Comparison of ENCODE assay signal across 1 fruit fly cellular context in genomic region chrX:17799070-17799802, dm6.
A peak's percentile ranks its signal among the peaks of the same experiment; 100 is the strongest.
TF ChIP-seq lines count a peak whose summit lies in the region.

No protein-coding gene starts in this region.

TF ChIP-seq in whole organism, embryonic, 481 proteins besides CTCF, POLR2A, EP300 and RAD21 (continued from another document):
- TF ChIP-seq nerfin-1 (tag; optimal IDR thresholded peaks at IDR 0.05; lab: Kevin White, UChicago) (peak; percentile 46), chn (GFP tag; optimal IDR thresholded peaks at IDR 0.05; lab: Kevin White, UChicago) (no peak), CG34224 (GFP tag; IDR thresholded peaks at IDR 0.05; lab: Robert Waterston, UW; ENCODE audit: partially characterized antibody) (no peak), CG6683 (GFP tag; optimal IDR thresholded peaks at IDR 0.05; lab: Kevin White, UChicago) (no peak), CG17829 (tag; optimal IDR thresholded peaks at IDR 0.05; lab: Kevin White, UChicago) (peak; percentile 50), Abd-B (GFP tag; optimal IDR thresholded peaks at IDR 0.05; lab: Kevin White, UChicago) (peak; percentile 39), dmrt99B (tag; optimal IDR thresholded peaks at IDR 0.05; lab: Kevin White, UChicago) (peak; percentile 54), Dref (GFP tag; IDR thresholded peaks at IDR 0.05; lab: Robert Waterston, UW) (no peak), H2.0 (GFP tag; IDR thresholded peaks at IDR 0.05; lab: Robert Waterston, UW) (peak; percentile 31; the same call in 1 of the 2 replicates), CG18599 (GFP tag; optimal IDR thresholded peaks at IDR 0.05; lab: Kevin White, UChicago) (peak; percentile 32), tna (GFP tag; IDR thresholded peaks at IDR 0.05; lab: Robert Waterston, UW; ENCODE audit: partially characterized antibody) (no peak), lmd (GFP tag; IDR thresholded peaks at IDR 0.05; lab: Robert Waterston, UW) (peak; percentile 26; the same call in 1 of the 2 replicates), Dp (GFP tag; optimal IDR thresholded peaks at IDR 0.05; lab: Kevin White, UChicago) (no peak), Oli (tag; optimal IDR thresholded peaks at IDR 0.05; lab: Kevin White, UChicago) (peak; percentile 51), Tbp (GFP tag; optimal IDR thresholded peaks at IDR 0.05; lab: Kevin White, UChicago) (no peak), Hr78 (GFP tag; optimal IDR thresholded peaks at IDR 0.05; lab: Kevin White, UChicago) (no peak), CG10274 (GFP tag; optimal IDR thresholded peaks at IDR 0.05; lab: Kevin White, UChicago) (peak; percentile 89), klu (GFP tag; IDR thresholded peaks at IDR 0.05; lab: Robert Waterston, UW) (no peak), eyg (GFP tag; optimal IDR thresholded peaks at IDR 0.05; lab: Kevin White, UChicago) (no peak), fd96Cb (tag; optimal IDR thresholded peaks at IDR 0.05; lab: Kevin White, UChicago) (peak; percentile 39), ftz-f1 (GFP tag; optimal IDR thresholded peaks at IDR 0.05; lab: Kevin White, UChicago) (no peak), CG18262 (tag; optimal IDR thresholded peaks at IDR 0.05; lab: Kevin White, UChicago) (peak; percentile 66), CG3838 (GFP tag; optimal IDR thresholded peaks at IDR 0.05; lab: Kevin White, UChicago) (no peak), CG11093 (GFP tag; IDR thresholded peaks at IDR 0.05; lab: Robert Waterston, UW) (no peak), CG8089 (GFP tag; optimal IDR thresholded peaks at IDR 0.05; lab: Kevin White, UChicago) (no peak), zen (tag; optimal IDR thresholded peaks at IDR 0.05; lab: Kevin White, UChicago) (no peak), CG31388 (GFP tag; optimal IDR thresholded peaks at IDR 0.05; lab: Kevin White, UChicago) (no peak), Atf-2 (GFP tag; optimal IDR thresholded peaks at IDR 0.05; lab: Kevin White, UChicago) (no peak), CG2202 (tag; optimal IDR thresholded peaks at IDR 0.05; lab: Kevin White, UChicago) (no peak), CG1602 (GFP tag; optimal IDR thresholded peaks at IDR 0.05; lab: Kevin White, UChicago) (peak; percentile 8), CG15011 (GFP tag; optimal IDR thresholded peaks at IDR 0.05; lab: Kevin White, UChicago) (no peak), Hmr (GFP tag; optimal IDR thresholded peaks at IDR 0.05; lab: Kevin White, UChicago) (no peak), sd (tag; optimal IDR thresholded peaks at IDR 0.05; lab: Kevin White, UChicago) (no peak), MTF-1 (GFP tag; optimal IDR thresholded peaks at IDR 0.05; lab: Kevin White, UChicago; ENCODE audit: borderline replicate concordance) (no peak), Xrp1 (GFP tag; IDR thresholded peaks at IDR 0.05; lab: Robert Waterston, UW) (peak; percentile 47; the same call in 1 of the 2 replicates), sob (GFP tag; IDR thresholded peaks at IDR 0.05; lab: Robert Waterston, UW) (no peak), CG2712 (tag; optimal IDR thresholded peaks at IDR 0.05; lab: Kevin White, UChicago) (peak; percentile 64), odd (GFP tag; optimal IDR thresholded peaks at IDR 0.05; lab: Kevin White, UChicago) (no peak), Elba2 (GFP tag; optimal IDR thresholded peaks at IDR 0.05; lab: Kevin White, UChicago) (no peak), vnd (GFP tag; IDR thresholded peaks at IDR 0.05; lab: Robert Waterston, UW; ENCODE audit: partially characterized antibody) (no peak), da (GFP tag; optimal IDR thresholded peaks at IDR 0.05; lab: Kevin White, UChicago) (no peak), zfh2 (GFP tag; optimal IDR thresholded peaks at IDR 0.05; lab: Kevin White, UChicago) (no peak), twi (tag; optimal IDR thresholded peaks at IDR 0.05; lab: Kevin White, UChicago) (peak; percentile 20), scrt (GFP tag; optimal IDR thresholded peaks at IDR 0.05; lab: Kevin White, UChicago) (peak; percentile 16), CG30403 (GFP tag; optimal IDR thresholded peaks at IDR 0.05; lab: Kevin White, UChicago) (peak; percentile 16), Dfd (GFP tag; optimal IDR thresholded peaks at IDR 0.05; lab: Kevin White, UChicago) (no peak), crc (GFP tag; optimal IDR thresholded peaks at IDR 0.05; lab: Kevin White, UChicago) (no peak), CG14441 (GFP tag; IDR thresholded peaks at IDR 0.05; lab: Robert Waterston, UW) (no peak), hkb (optimal IDR thresholded peaks at IDR 0.05; lab: Kevin White, UChicago) (no peak), hkb (GFP tag; IDR thresholded peaks at IDR 0.05; lab: Robert Waterston, UW) (no peak), lola (GFP tag; optimal IDR thresholded peaks at IDR 0.05; lab: Kevin White, UChicago) (peak in 1 of 3 experiments; percentile 64), vvl (GFP tag; IDR thresholded peaks at IDR 0.05; lab: Robert Waterston, UW) (peak; percentile 62), vfl (GFP tag; optimal IDR thresholded peaks at IDR 0.05; lab: Kevin White, UChicago) (no peak), Opbp (GFP tag; IDR thresholded peaks at IDR 0.05; lab: Robert Waterston, UW; ENCODE audit: partially characterized antibody) (no peak), Nf-YA (GFP tag; IDR thresholded peaks at IDR 0.05; lab: Robert Waterston, UW) (no peak), CG1603 (tag; optimal IDR thresholded peaks at IDR 0.05; lab: Kevin White, UChicago) (peak; percentile 9), Xbp1 (GFP tag; optimal IDR thresholded peaks at IDR 0.05; lab: Kevin White, UChicago) (peak; percentile 15), stwl (tag; optimal IDR thresholded peaks at IDR 0.05; lab: Kevin White, UChicago) (no peak), lab (GFP tag; optimal IDR thresholded peaks at IDR 0.05; lab: Kevin White, UChicago) (peak; percentile 41), tx (GFP tag; optimal IDR thresholded peaks at IDR 0.05; lab: Kevin White, UChicago) (no peak), sug (tag; optimal IDR thresholded peaks at IDR 0.05; lab: Kevin White, UChicago) (no peak), sima (GFP tag; optimal IDR thresholded peaks at IDR 0.05; lab: Kevin White, UChicago) (no peak), fru (optimal IDR thresholded peaks at IDR 0.05; lab: Kevin White, UChicago) (no peak), CG2120 (GFP tag; optimal IDR thresholded peaks at IDR 0.05; lab: Kevin White, UChicago) (peak; percentile 7), CG32767 (GFP tag; IDR thresholded peaks at IDR 0.05; lab: Robert Waterston, UW) (0 out of 2 replicates have a peak, but pooled peaks have one; percentile 16), Hey (tag; optimal IDR thresholded peaks at IDR 0.05; lab: Kevin White, UChicago) (no peak), Lpt (GFP tag; optimal IDR thresholded peaks at IDR 0.05; lab: Kevin White, UChicago) (no peak), row (GFP tag; IDR thresholded peaks at IDR 0.05; lab: Robert Waterston, UW) (peak; percentile 71), PHDP (tag; optimal IDR thresholded peaks at IDR 0.05; lab: Kevin White, UChicago) (peak; percentile 42), CG8924 (tag; optimal IDR thresholded peaks at IDR 0.05; lab: Kevin White, UChicago) (peak; percentile 47), CG12942 (GFP tag; optimal IDR thresholded peaks at IDR 0.05; lab: Kevin White, UChicago) (no peak), unpg (GFP tag; optimal IDR thresholded peaks at IDR 0.05; lab: Kevin White, UChicago) (peak; percentile 44), Hr3 (GFP tag; optimal IDR thresholded peaks at IDR 0.05; lab: Kevin White, UChicago) (peak; percentile 3), Ets97D (GFP tag; optimal IDR thresholded peaks at IDR 0.05; lab: Kevin White, UChicago) (no peak), CG15479 (GFP tag; optimal IDR thresholded peaks at IDR 0.05; lab: Kevin White, UChicago) (peak; percentile 24), Spps (tag; optimal IDR thresholded peaks at IDR 0.05; lab: Kevin White, UChicago) (peak; percentile 4), Jarid2 (GFP tag; optimal IDR thresholded peaks at IDR 0.05; lab: Kevin White, UChicago) (no peak), tll (GFP tag; optimal IDR thresholded peaks at IDR 0.05; lab: Kevin White, UChicago) (no peak), CG13775 (GFP tag; optimal IDR thresholded peaks at IDR 0.05; lab: Kevin White, UChicago) (no peak), fd64A (GFP tag; optimal IDR thresholded peaks at IDR 0.05; lab: Kevin White, UChicago) (no peak), Aef1 (GFP tag; IDR thresholded peaks at IDR 0.05; lab: Robert Waterston, UW) (no peak), pnt (GFP tag; optimal IDR thresholded peaks at IDR 0.05; lab: Kevin White, UChicago) (no peak), Sox102F (GFP tag; optimal IDR thresholded peaks at IDR 0.05; lab: Kevin White, UChicago) (peak; percentile 23), CG4707 (GFP tag; optimal IDR thresholded peaks at IDR 0.05; lab: Kevin White, UChicago) (no peak), kay (GFP tag; optimal IDR thresholded peaks at IDR 0.05; lab: Kevin White, UChicago) (no peak), CG14710 (tag; optimal IDR thresholded peaks at IDR 0.05; lab: Kevin White, UChicago) (peak; percentile 41), Scr (GFP tag; IDR thresholded peaks at IDR 0.05; lab: Robert Waterston, UW; ENCODE audit: partially characterized antibody) (no peak), CG15514 (GFP tag; optimal IDR thresholded peaks at IDR 0.05; lab: Kevin White, UChicago) (no peak), sna (GFP tag; IDR thresholded peaks at IDR 0.05; lab: Robert Waterston, UW; ENCODE audit: partially characterized antibody) (no peak), CG15601 (tag; optimal IDR thresholded peaks at IDR 0.05; lab: Kevin White, UChicago) (peak; percentile 31)
